In the genomic region with DNA sequence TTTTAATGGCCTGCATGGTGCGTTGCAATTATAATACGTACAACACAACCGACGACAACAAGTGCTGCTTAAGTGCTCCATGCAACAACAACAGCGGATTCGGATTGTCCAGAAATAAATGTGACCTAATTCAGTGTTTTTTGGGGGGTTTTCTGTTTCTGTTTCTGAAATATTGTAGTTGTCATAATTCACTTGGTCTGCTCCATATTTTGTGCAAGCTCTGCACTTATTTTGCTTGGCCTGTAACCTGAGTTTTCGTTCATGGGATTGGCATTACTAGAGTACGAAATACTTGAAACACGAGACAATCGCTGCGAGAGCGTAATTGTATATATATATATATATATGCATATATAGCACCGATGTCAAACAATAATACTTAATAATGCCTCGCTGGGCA, we compare ENCODE assay signal across 2 fruit fly cellular contexts.
TF ChIP-seq lines count a peak whose summit lies in the region.

No protein-coding gene starts in this region.

- no peak for TF ChIP-seq CTCF in whole organism, embryonic (GFP tag; optimal IDR thresholded peaks at IDR 0.05; lab: Kevin White, UChicago)

TF ChIP-seq in whole organism, adult, 20 proteins besides CTCF, POLR2A, EP300 and RAD21:
- TF ChIP-seq tj (GFP tag; optimal IDR thresholded peaks at IDR 0.05; lab: Kevin White, UChicago) (peak; percentile 99), cic (GFP tag; optimal IDR thresholded peaks at IDR 0.05; lab: Kevin White, UChicago) (no peak), bab1 (GFP tag; optimal IDR thresholded peaks at IDR 0.05; lab: Kevin White, UChicago) (no peak), CG5204 (GFP tag; optimal IDR thresholded peaks at IDR 0.05; lab: Kevin White, UChicago) (no peak), toe (GFP tag; optimal IDR thresholded peaks at IDR 0.05; lab: Kevin White, UChicago) (no peak), CG12768 (GFP tag; optimal IDR thresholded peaks at IDR 0.05; lab: Kevin White, UChicago) (no peak)

TF ChIP-seq in whole organism, embryonic, 481 proteins besides CTCF, POLR2A, EP300 and RAD21:
- TF ChIP-seq CG11696 (GFP tag; IDR thresholded peaks at IDR 0.05; lab: Robert Waterston, UW): 0 out of 2 replicates have a peak, but pooled peaks have one; percentile 8
- no peak for TF ChIP-seq Adf1 (GFP tag; IDR thresholded peaks at IDR 0.05; lab: Robert Waterston, UW)
TF ChIP-seq in whole organism, embryonic: peak in this region for 1.
